Fruit fly (Drosophila melanogaster) whole organism, embryonic: ENCODE data around the gene CG11263.

ENCODE experiments used
- Bgb ChIP-seq: fragments of 200-800 bp; sonication (Bioruptor generic); IDR thresholded peaks from 2 replicates; pipeline ENCODE4 v1.3.6; 2022; ENCODE audit warnings: missing biosample characterization, missing genetic modification characterization; ENCODE audit not compliant: partially characterized antibody
- CG10147 ChIP-seq: fragments of 200-800 bp; sonication (Bioruptor generic); optimal IDR thresholded peaks from 2 replicates; lab custom pipeline; 2019; ENCODE audit warnings: missing biosample characterization, mild to moderate bottlenecking, missing genetic modification characterization, moderate library complexity
- CG1024 ChIP-seq: fragments of 200-800 bp; sonication (Bioruptor generic); IDR thresholded peaks from 2 replicates; pipeline ENCODE4 v1.3.6; 2022; ENCODE audit warnings: missing biosample characterization, missing genetic modification characterization
- CG10321 ChIP-seq: fragments of 200-800 bp; sonication (Bioruptor generic); IDR thresholded peaks from 2 replicates; pipeline ENCODE4 v1.3.6; 2022; ENCODE audit warnings: missing biosample characterization, missing genetic modification characterization
- CG10959 ChIP-seq: fragments of 200-800 bp; sonication (Bioruptor generic); IDR thresholded peaks from 2 replicates; pipeline ENCODE4 v1.3.6; 2022; ENCODE audit warnings: missing biosample characterization, missing genetic modification characterization
- CG15514 ChIP-seq: fragments of 200-800 bp; sonication (Bioruptor generic); optimal IDR thresholded peaks from 3 replicates; lab custom pipeline; 2017; ENCODE audit warnings: missing biosample characterization, missing genetic modification characterization, mild to moderate bottlenecking, moderate library complexity, missing genetic modification reagents
- CG18619 ChIP-seq: fragments of 200-800 bp; sonication (Bioruptor generic); optimal IDR thresholded peaks from 3 replicates; lab custom pipeline; 2017; ENCODE audit warnings: missing biosample characterization, mild to moderate bottlenecking, missing genetic modification characterization
- CG32532 ChIP-seq: fragments of 200-800 bp; sonication (Bioruptor generic); IDR thresholded peaks from 2 replicates; pipeline ENCODE4 v1.3.6; 2022; ENCODE audit warnings: missing biosample characterization, missing genetic modification characterization
- CG32767 ChIP-seq: fragments of 200-800 bp; sonication (Bioruptor generic); IDR thresholded peaks from 2 replicates; pipeline ENCODE4 v1.3.6; 2022; ENCODE audit warnings: missing biosample characterization, missing genetic modification characterization
- CG32772 ChIP-seq: fragments of 200-800 bp; sonication (Bioruptor generic); IDR thresholded peaks from 2 replicates; pipeline ENCODE4 v1.3.6; 2022; ENCODE audit warnings: missing biosample characterization, missing genetic modification characterization
- CG3281 ChIP-seq: fragments of 200-800 bp; sonication (Bioruptor generic); optimal IDR thresholded peaks from 3 replicates; lab custom pipeline; 2017; ENCODE audit warnings: missing biosample characterization, mild to moderate bottlenecking, missing genetic modification characterization
- CG34422 ChIP-seq: fragments of 200-800 bp; sonication (Bioruptor generic); IDR thresholded peaks from 3 replicates; pipeline ENCODE4 v1.3.6; 2022; ENCODE audit warnings: missing biosample characterization, missing genetic modification characterization
- CG4360 ChIP-seq: fragments of 200-800 bp; sonication (Bioruptor generic); IDR thresholded peaks from 2 replicates; pipeline ENCODE4 v1.3.6; 2022; ENCODE audit warnings: missing biosample characterization, missing genetic modification characterization
- CG6272 ChIP-seq: fragments of 200-800 bp; sonication (Bioruptor generic); IDR thresholded peaks from 2 replicates; pipeline ENCODE4 v1.3.6; 2022; ENCODE audit warnings: missing biosample characterization, missing genetic modification characterization
- CG8290 ChIP-seq, 3 experiments: fragments of 200-800 bp; sonication (Bioruptor generic); optimal IDR thresholded peaks; 2 replicates each; lab custom pipeline; 2016 to 2019; ENCODE audit warnings: missing biosample characterization in 3 of 3, missing genetic modification characterization in 3 of 3, mild to moderate bottlenecking in 2 of 3, moderate library complexity in 1 of 3
- CG9817 ChIP-seq: fragments of 200-800 bp; sonication (Bioruptor generic); optimal IDR thresholded peaks from 2 replicates; lab custom pipeline; 2018; ENCODE audit warnings: missing biosample characterization, mild to moderate bottlenecking, missing genetic modification characterization, moderate library complexity
- Dbx ChIP-seq: fragments of 200-800 bp; sonication (Bioruptor generic); IDR thresholded peaks from 3 replicates; pipeline ENCODE4 v1.3.6; 2022; ENCODE audit warnings: missing biosample characterization, missing genetic modification characterization
- Doc2 ChIP-seq: fragments of 200-800 bp; sonication (Bioruptor generic); IDR thresholded peaks from 2 replicates; pipeline ENCODE4 v1.3.6; 2022; ENCODE audit warnings: missing biosample characterization, missing genetic modification characterization
- Dref ChIP-seq: fragments of 200-800 bp; sonication (Bioruptor generic); IDR thresholded peaks from 2 replicates; pipeline ENCODE4 v1.3.6; 2022; ENCODE audit warnings: missing biosample characterization, missing genetic modification characterization
- Fer2 ChIP-seq: fragments of 200-800 bp; sonication (Bioruptor generic); optimal IDR thresholded peaks from 2 replicates; lab custom pipeline; 2018; ENCODE audit warnings: missing biosample characterization, mild to moderate bottlenecking, missing genetic modification characterization, moderate library complexity
- HLH4C ChIP-seq: fragments of 200-800 bp; sonication (Bioruptor generic); IDR thresholded peaks from 3 replicates; pipeline ENCODE4 v1.3.6; 2022; ENCODE audit warnings: missing biosample characterization, missing genetic modification characterization; ENCODE audit not compliant: partially characterized antibody
- Hand ChIP-seq: fragments of 200-800 bp; sonication (Bioruptor generic); optimal IDR thresholded peaks from 2 replicates; lab custom pipeline; 2017; ENCODE audit warnings: mild to moderate bottlenecking, missing biosample characterization, missing genetic modification reagents, missing genetic modification characterization
- Hey ChIP-seq: fragments of 200-800 bp; sonication (Bioruptor generic); optimal IDR thresholded peaks from 3 replicates; lab custom pipeline; 2018; ENCODE audit warnings: missing biosample characterization, mild to moderate bottlenecking, missing genetic modification characterization
- Myb ChIP-seq: fragments of 200-800 bp; sonication (Bioruptor generic); optimal IDR thresholded peaks from 2 replicates; lab custom pipeline; 2016; ENCODE audit warnings: missing biosample characterization, missing genetic modification characterization
- Neu2 ChIP-seq: fragments of 200-800 bp; sonication (Bioruptor generic); optimal IDR thresholded peaks from 3 replicates; lab custom pipeline; 2016; ENCODE audit warnings: missing biosample characterization, missing genetic modification characterization, borderline replicate concordance
- Pdp1 ChIP-seq, 2 experiments: fragments of 200-800 bp; sonication (Bioruptor generic); optimal IDR thresholded peaks; 3 replicates each; lab custom pipeline; 2016; ENCODE audit warnings: missing biosample characterization in 2 of 2, missing genetic modification characterization in 2 of 2, mild to moderate bottlenecking in 1 of 2, moderate library complexity in 1 of 2
- Scr ChIP-seq: fragments of 200-800 bp; sonication (Bioruptor generic); IDR thresholded peaks from 2 replicates; pipeline ENCODE4 v1.3.6; 2022; ENCODE audit warnings: missing biosample characterization, missing genetic modification characterization; ENCODE audit not compliant: partially characterized antibody
- Taf1 ChIP-seq: fragments of 200-800 bp; sonication (Bioruptor generic); IDR thresholded peaks from 2 replicates; pipeline ENCODE4 v1.3.6; 2022; ENCODE audit warnings: missing biosample characterization, missing genetic modification characterization
- al ChIP-seq: fragments of 200-800 bp; sonication (Bioruptor generic); IDR thresholded peaks from 2 replicates; pipeline ENCODE4 v1.3.6; 2022; ENCODE audit warnings: missing biosample characterization, missing genetic modification characterization
- ase ChIP-seq: fragments of 200-800 bp; sonication (Bioruptor generic); IDR thresholded peaks from 3 replicates; pipeline ENCODE4 v1.3.6; 2022; ENCODE audit warnings: missing biosample characterization, missing genetic modification characterization
- ato ChIP-seq: fragments of 200-800 bp; sonication (Bioruptor generic); IDR thresholded peaks from 2 replicates; pipeline ENCODE4 v1.3.6; 2022; ENCODE audit warnings: missing biosample characterization, missing genetic modification characterization; ENCODE audit not compliant: partially characterized antibody
- cato ChIP-seq: fragments of 200-800 bp; sonication (Bioruptor generic); optimal IDR thresholded peaks from 2 replicates; lab custom pipeline; 2016; ENCODE audit warnings: missing biosample characterization, missing genetic modification characterization, borderline replicate concordance
- da ChIP-seq: fragments of 200-800 bp; sonication (Bioruptor generic); optimal IDR thresholded peaks from 2 replicates; lab custom pipeline; 2016; ENCODE audit warnings: missing biosample characterization, missing genetic modification characterization
- dm ChIP-seq: fragments of 200-800 bp; sonication (Bioruptor generic); optimal IDR thresholded peaks from 3 replicates; lab custom pipeline; 2016; ENCODE audit warnings: missing biosample characterization, missing genetic modification characterization
- fd102C ChIP-seq: fragments of 200-800 bp; sonication (Bioruptor generic); optimal IDR thresholded peaks from 2 replicates; lab custom pipeline; 2018; ENCODE audit warnings: missing biosample characterization, mild to moderate bottlenecking, missing genetic modification characterization, moderate library complexity
- grn ChIP-seq: fragments of 200-800 bp; sonication (Bioruptor generic); optimal IDR thresholded peaks from 3 replicates; lab custom pipeline; 2017; ENCODE audit warnings: missing biosample characterization, missing genetic modification characterization
- hb ChIP-seq: fragments of 200-800 bp; sonication (Bioruptor generic); IDR thresholded peaks from 3 replicates; pipeline ENCODE4 v1.3.6; 2022; ENCODE audit warnings: missing biosample characterization, missing genetic modification characterization; ENCODE audit not compliant: partially characterized antibody
- mam ChIP-seq: fragments of 200-800 bp; sonication (Bioruptor generic); optimal IDR thresholded peaks from 3 replicates; lab custom pipeline; 2016; ENCODE audit warnings: missing biosample characterization, missing genetic modification characterization
- prd ChIP-seq, 3 experiments: fragments of >200 bp in 2 of 3; fragments of 200-800 bp in 1 of 3; sonication (Bioruptor generic) in 1 of 3; optimal IDR thresholded peaks in 2 of 3; IDR thresholded peaks in 1 of 3; 2 replicates in 2 of 3; 3 replicates in 1 of 3; pipeline versions ENCODE4 v1.3.6 to Lab custom; 2017 to 2022; ENCODE audit warnings: missing biosample characterization in 1 of 3, missing genetic modification characterization in 1 of 3
- ro ChIP-seq: fragments of 200-800 bp; sonication (Bioruptor generic); IDR thresholded peaks from 2 replicates; pipeline ENCODE4 v1.3.6; 2022; ENCODE audit warnings: missing biosample characterization, missing genetic modification characterization
- slbo ChIP-seq: fragments of 200-800 bp; sonication (Bioruptor generic); IDR thresholded peaks from 2 replicates; pipeline ENCODE4 v1.3.6; 2022; ENCODE audit warnings: missing biosample characterization, missing genetic modification characterization
- slp2 ChIP-seq: fragments of 200-800 bp; sonication (Bioruptor generic); optimal IDR thresholded peaks from 2 replicates; lab custom pipeline; 2016; ENCODE audit warnings: missing biosample characterization, missing genetic modification characterization
- stwl ChIP-seq: fragments of 200-800 bp; sonication (Bioruptor generic); optimal IDR thresholded peaks from 3 replicates; lab custom pipeline; 2018; ENCODE audit warnings: missing biosample characterization, mild to moderate bottlenecking, missing genetic modification characterization, moderate library complexity
- zen2 ChIP-seq: fragments of 200-800 bp; sonication (Bioruptor generic); IDR thresholded peaks from 3 replicates; pipeline ENCODE4 v1.3.6; 2022; ENCODE audit warnings: missing biosample characterization, missing genetic modification characterization; ENCODE audit not compliant: partially characterized antibody

The CG11263 gene

DNA sequence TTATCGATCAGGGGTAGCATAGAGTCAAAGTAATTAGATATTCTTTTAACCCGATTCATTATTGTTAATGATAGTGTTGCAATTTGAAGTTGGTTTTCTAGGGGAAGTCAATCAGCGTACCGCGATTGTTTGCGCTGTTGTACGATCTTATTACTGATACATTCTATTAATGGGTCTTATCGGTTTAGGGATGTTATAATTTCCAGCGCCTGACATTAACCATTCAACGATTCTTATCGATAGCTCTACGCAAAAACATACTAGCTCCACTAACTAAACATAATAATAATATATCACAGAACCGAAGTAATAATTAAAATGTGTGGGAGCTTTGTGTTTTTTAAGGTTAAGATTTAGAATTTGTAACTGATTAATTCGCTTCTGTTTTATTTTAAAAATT lies 4.9 kb downstream of the CG11263 start, which contains the start of gene Cul6 (continued):
- TF ChIP-seq CG9817 (tag; lab: Kevin White, UChicago) (no peak), Scr (GFP tag; lab: Robert Waterston, UW) (peak; percentile 32), HLH4C (no peak), CG3281 (GFP tag; lab: Kevin White, UChicago) (no peak)

DNA sequence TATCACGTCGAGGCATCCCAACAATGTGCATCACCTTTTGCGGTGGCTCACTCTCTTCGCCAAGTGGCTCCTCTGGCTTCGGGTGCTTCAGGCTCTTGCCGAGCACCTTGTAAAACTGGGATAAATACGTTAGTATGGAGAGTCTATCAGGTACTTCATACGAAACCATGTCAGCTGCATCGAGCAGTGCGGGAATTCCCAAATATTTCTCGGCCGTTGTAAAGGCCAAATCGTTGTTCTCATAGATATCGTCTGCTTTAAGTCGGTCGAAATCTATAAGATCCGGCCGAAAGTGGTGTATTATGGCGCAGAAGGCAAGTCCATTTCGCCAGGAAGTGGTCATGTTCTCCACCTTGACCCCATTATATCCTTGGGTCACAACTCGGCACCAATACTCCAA lies 8.1 kb downstream of the CG11263 start:
- no peak for TF ChIP-seq al (GFP tag; lab: Robert Waterston, UW)
- no peak for TF ChIP-seq dm (GFP tag; lab: Kevin White, UChicago)
- 0 out of 3 replicates have a peak, but pooled peaks have one; percentile 49 for TF ChIP-seq hb (GFP tag; lab: Robert Waterston, UW)
- TF ChIP-seq, all 482 proteins: peak for 1

DNA sequence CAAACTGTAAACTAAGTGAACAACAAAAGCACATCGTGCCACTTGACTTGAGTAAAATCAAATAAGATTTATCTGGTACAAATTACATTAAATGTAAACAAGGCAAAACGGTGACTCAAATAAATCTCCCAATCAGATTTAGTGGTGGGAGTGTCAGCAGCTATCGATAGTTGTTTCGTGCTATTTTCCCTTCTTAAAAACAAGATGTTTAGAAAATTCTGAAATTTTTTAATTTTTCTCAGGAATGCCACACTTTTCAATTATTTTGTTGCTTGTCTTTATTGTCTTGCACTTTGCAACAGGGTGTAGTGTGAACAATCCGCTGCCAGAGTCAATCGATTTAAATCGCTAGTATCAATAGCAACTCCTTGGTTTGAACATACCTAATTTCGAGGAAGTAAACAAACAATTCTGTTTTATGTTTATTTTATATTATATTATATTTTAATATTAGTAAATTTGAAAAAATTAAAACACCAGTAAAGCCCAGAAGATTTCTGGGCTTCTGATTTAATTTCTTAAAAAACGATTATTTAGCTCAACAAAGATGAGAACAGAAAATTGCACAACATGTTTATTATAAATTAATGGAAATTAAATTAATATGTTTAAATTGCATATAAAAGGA lies 8.7 kb downstream of the CG11263 start, which contains the start of gene MICAL-like:
Gene MICAL-like, minus strand, starts transcription at position 138 of the 628 bp plus-strand sequence.
- TF ChIP-seq CG1024 (GFP tag; lab: Robert Waterston, UW) (0 out of 2 replicates have a peak, but pooled peaks have one; percentile 10), CG32532 (GFP tag; lab: Robert Waterston, UW) (peak; percentile 64), CG10321 (GFP tag; lab: Robert Waterston, UW) (no peak), CG10147 (GFP tag; lab: Kevin White, UChicago) (no peak), Hey (no peak), Doc2 (GFP tag; lab: Robert Waterston, UW) (no peak), CG34422 (GFP tag; lab: Robert Waterston, UW) (peak; percentile 27; the same call in 1 of the 3 replicates), CG18619 (GFP tag; lab: Kevin White, UChicago) (no peak), slp2 (GFP tag; lab: Kevin White, UChicago) (no peak), CG4360 (GFP tag; lab: Robert Waterston, UW) (no peak), slbo (GFP tag; lab: Robert Waterston, UW) (peak; percentile 62), Dbx (GFP tag; lab: Robert Waterston, UW) (no peak), CG15514 (GFP tag; lab: Kevin White, UChicago) (peak; percentile 19), stwl (tag; lab: Kevin White, UChicago) (peak; percentile 71), Pdp1 (GFP tag; optimal IDR thresholded peaks at IDR 0.05; lab: Kevin White, UChicago) (peak in 1 of 2 experiments; percentile 4), grn (GFP tag; lab: Kevin White, UChicago) (peak; percentile 18), CG32767 (GFP tag; lab: Robert Waterston, UW) (no peak), Hand (GFP tag; lab: Kevin White, UChicago) (no peak), Dref (peak; percentile 66), fd102C (GFP tag; lab: Kevin White, UChicago) (no peak), da (GFP tag; lab: Kevin White, UChicago) (no peak), Fer2 (no peak), CG32772 (GFP tag; lab: Robert Waterston, UW) (no peak), Myb (GFP tag; lab: Kevin White, UChicago) (peak; percentile 14), CG8290 (GFP tag; optimal IDR thresholded peaks at IDR 0.05; lab: Kevin White, UChicago) (peak; percentile 47), CG8290 (tag; optimal IDR thresholded peaks at IDR 0.05; lab: Kevin White, UChicago) (peak; percentile 14 to 26), Neu2 (no peak), CG10959 (GFP tag; lab: Robert Waterston, UW) (peak; percentile 23; the same call in 1 of the 2 replicates), zen2 (GFP tag; lab: Robert Waterston, UW) (peak; percentile 85), CG6272 (peak; percentile 12; the same call in 1 of the 2 replicates), ase (GFP tag; lab: Robert Waterston, UW) (peak; percentile 49; the same call in 1 of the 3 replicates), ro (no peak), Taf1 (no peak), mam (GFP tag; lab: Kevin White, UChicago) (peak; percentile 54), ato (GFP tag; lab: Robert Waterston, UW) (peak; percentile 36; the same call in 1 of the 2 replicates), Bgb (GFP tag; lab: Robert Waterston, UW) (peak; percentile 82), prd (optimal IDR thresholded peaks at IDR 0.05; lab: Kevin White, UChicago) (no peak), prd (GFP tag; IDR thresholded peaks at IDR 0.05; lab: Robert Waterston, UW) (peak; percentile 51; the same call in 1 of the 3 replicates), cato (no peak)
